Worm (Caenorhabditis elegans) whole organism, midembryonic: ENCODE data around the gene nhr-35.

Source experiments
- T22C8.4 ChIP-seq: fragments of 200-800 bp; sonication (Bioruptor generic); IDR thresholded peaks from 2 replicates; pipeline ENCODE4 v1.3.6; 2022; ENCODE audit warnings: missing genetic modification characterization, missing compliant biosample characterization
- cog-1 ChIP-seq: sonication (generic microtip); optimal IDR thresholded peaks from 2 replicates; lab custom pipeline; 2016; ENCODE audit warnings: missing genetic modification characterization, missing compliant biosample characterization
- flt-1 ChIP-seq: fragments of 200-800 bp; sonication (Bioruptor generic); IDR thresholded peaks from 2 replicates; pipeline ENCODE4 v1.3.6; 2022; ENCODE audit warnings: missing genetic modification characterization, missing compliant biosample characterization
- klf-2 ChIP-seq: fragments of 200-800 bp; sonication (Bioruptor generic); conservative IDR thresholded peaks from 2 replicates; pipeline ENCODE4 v1.3.6; 2022; ENCODE audit warnings: missing genetic modification reagents, missing genetic modification characterization, missing compliant biosample characterization
- med-1 ChIP-seq: sonication (generic microtip); optimal IDR thresholded peaks from 2 replicates; lab custom pipeline; 2017; ENCODE audit warnings: missing genetic modification characterization, mild to moderate bottlenecking, missing compliant biosample characterization, antibody characterized with exemption, missing genetic modification reagents; ENCODE audit not compliant: insufficient read depth
- ref-1 ChIP-seq: fragments of 200-800 bp; sonication (Bioruptor generic); conservative IDR thresholded peaks from 2 replicates; pipeline ENCODE4 v1.3.6; 2022; ENCODE audit warnings: missing genetic modification reagents, missing genetic modification characterization, missing compliant biosample characterization
- tab-1 ChIP-seq: fragments of 200-800 bp; sonication (Bioruptor generic); IDR thresholded peaks from 2 replicates; pipeline ENCODE4 v1.3.6; 2022; ENCODE audit warnings: missing genetic modification characterization, missing compliant biosample characterization
- ztf-23 ChIP-seq: fragments of 200-800 bp; sonication (Bioruptor generic); IDR thresholded peaks from 2 replicates; pipeline ENCODE4 v1.3.6; 2022; ENCODE audit warnings: missing genetic modification reagents, missing genetic modification characterization, missing compliant biosample characterization
- ztf-29 ChIP-seq: fragments of 200-800 bp; sonication (Bioruptor generic); IDR thresholded peaks from 2 replicates; pipeline ENCODE4 v1.3.6; 2022; ENCODE audit warnings: missing genetic modification reagents, missing genetic modification characterization, missing compliant biosample characterization

- no peak for TF ChIP-seq T22C8.4 (GFP tag; lab: Robert Waterston, UW)
- 0 out of 2 replicates have a peak, but pooled peaks have one; percentile 49 for TF ChIP-seq flt-1 (GFP tag; lab: Robert Waterston, UW)
- TF ChIP-seq ztf-23: no peak
- TF ChIP-seq ref-1 (GFP tag; lab: Robert Waterston, UW): no peak
- no peak for TF ChIP-seq ztf-29 (GFP tag; lab: Robert Waterston, UW)
- no peak for TF ChIP-seq cog-1 (tag; lab: Kevin White, UChicago)
- TF ChIP-seq klf-2: no peak
- no peak for TF ChIP-seq tab-1
- TF ChIP-seq med-1: no peak
Measured at ce11 chrX:4524844-4525243, 7.6 kb upstream of the nhr-35 start.
